Worm (Caenorhabditis elegans) whole organism, L3 larva: ENCODE measurements around the gene D2096.5.

Experiments used
- nhr-11 ChIP-seq: fragments of 150-350 bp; optimal IDR thresholded peaks from 2 replicates; lab custom pipeline; 2014; ENCODE audit warnings: missing biosample characterization, missing genetic modification characterization
- zag-1 ChIP-seq: fragments of 150-350 bp; optimal IDR thresholded peaks from 2 replicates; lab custom pipeline; 2014; ENCODE audit warnings: missing biosample characterization, missing genetic modification characterization

DNA sequence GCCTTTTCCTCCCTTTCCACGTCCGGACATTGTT, 25.8 kb downstream of the D2096.5 start, which contains the start of gene his-31:
- TF ChIP-seq zag-1 (no peak), nhr-11 (no peak)
